Worm (Caenorhabditis elegans) whole organism, mixed stage, embryonic: ENCODE data around the gene gpx-4.

Source experiments
- elt-1 ChIP-seq: sonication (generic microtip); optimal IDR thresholded peaks from 2 replicates; lab custom pipeline; 2017; ENCODE audit warnings: missing genetic modification characterization, mild to moderate bottlenecking, missing compliant biosample characterization, antibody characterized with exemption, moderate library complexity, borderline replicate concordance; ENCODE audit not compliant: insufficient read depth
- elt-3 ChIP-seq: fragments of 150-350 bp; optimal IDR thresholded peaks from 2 replicates; lab custom pipeline; 2014; ENCODE audit warnings: missing biosample characterization, missing genetic modification characterization
- ham-2 ChIP-seq: fragments of 200-800 bp; sonication (Bioruptor generic); optimal IDR thresholded peaks from 2 replicates; lab custom pipeline; 2018; ENCODE audit warnings: mild to moderate bottlenecking, missing genetic modification characterization, missing compliant biosample characterization
- mep-1 ChIP-seq: fragments of 150-350 bp; optimal IDR thresholded peaks from 2 replicates; lab custom pipeline; 2017; ENCODE audit warnings: missing biosample characterization, missing genetic modification reagents, missing genetic modification characterization, inconsistent platforms
- nhr-28 ChIP-seq: fragments of 150-350 bp; optimal IDR thresholded peaks from 2 replicates; lab custom pipeline; 2014; ENCODE audit warnings: missing biosample characterization, missing genetic modification characterization

- TF ChIP-seq mep-1 (tag; lab: Kevin White, UChicago) (no peak), elt-1 (tag; lab: Kevin White, UChicago) (no peak), elt-3 (tag; lab: Kevin White, UChicago) (no peak), ham-2 (no peak), nhr-28 (tag; lab: Kevin White, UChicago) (no peak)
These were observed 39.8 kb downstream of the gpx-4 start for ce11 chrIV:2634992-2635391.
